Worm (Caenorhabditis elegans): Measurements from ENCODE around the gene T16G12.1.
A peak's percentile ranks its signal among the peaks of the same experiment; 100 is the strongest.
"Not testable (repeated sequence)": the region's sequence is repeated elsewhere in the genome, so short reads cannot be mapped to it uniquely, and the experiment has no call there.

The T16G12.1 gene

ce11 chrIII:10056033-10056432, 6.4 kb upstream of the T16G12.1 start, which contains the start of gene T16G12.10:
Gene T16G12.10 (minus strand): TSS chrIII:10056133.
- no peak for TF ChIP-seq mel-28 (tag; optimal IDR thresholded peaks at IDR 0.05; ENCODE audit: borderline replicate concordance)
- no peak for TF ChIP-seq attf-3 (GFP tag; conservative IDR thresholded peaks at IDR 0.05)
- no peak for TF ChIP-seq hlh-12 (tag; optimal IDR thresholded peaks at IDR 0.05)
- no peak for TF ChIP-seq gei-17 (GFP tag; optimal IDR thresholded peaks at IDR 0.05)
- TF ChIP-seq dpl-1 (GFP tag; optimal IDR thresholded peaks at IDR 0.05) = no peak
- no peak for TF ChIP-seq attf-5 (GFP tag; optimal IDR thresholded peaks at IDR 0.05)
- TF ChIP-seq nhr-27 (tag; optimal IDR thresholded peaks at IDR 0.05) = no peak
- TF ChIP-seq nhr-179 (tag; optimal IDR thresholded peaks at IDR 0.05) = no peak
- no peak for TF ChIP-seq nfya-1 (tag; optimal IDR thresholded peaks at IDR 0.05; ENCODE audit: borderline replicate concordance, insufficient read depth)
- no peak for TF ChIP-seq madf-6 (GFP tag; IDR thresholded peaks at IDR 0.05)
- no peak for TF ChIP-seq tbp1 (GFP tag; optimal IDR thresholded peaks at IDR 0.05)
- no peak for TF ChIP-seq T26A5.8 (tag; optimal IDR thresholded peaks at IDR 0.05)
- TF ChIP-seq tbx-9 (tag; optimal IDR thresholded peaks at IDR 0.05; ENCODE audit: borderline replicate concordance) = no peak
- no peak for TF ChIP-seq F49E8.2 (tag; optimal IDR thresholded peaks at IDR 0.05; ENCODE audit: insufficient read depth)

DNA sequence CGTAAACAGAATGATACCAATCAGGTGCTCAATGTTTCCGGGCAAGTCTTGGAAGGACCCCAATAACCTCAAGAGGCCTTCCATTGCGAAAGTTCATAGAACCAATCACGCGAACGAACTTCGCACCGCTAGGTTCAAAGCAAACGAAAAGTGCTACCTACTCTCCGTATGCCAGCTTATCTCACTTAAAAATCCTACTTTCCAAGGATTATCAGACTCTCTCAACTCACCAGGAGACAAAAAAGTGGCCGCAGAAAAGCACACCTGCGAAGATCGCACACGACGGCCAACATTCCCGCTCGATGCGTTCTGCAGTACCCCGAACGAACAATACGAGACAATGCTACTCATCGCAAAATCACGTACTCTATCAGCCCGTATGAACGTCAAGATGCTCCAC, 3.7 kb upstream of the T16G12.1 start, which contains the start of gene T16G12.12:
T16G12.12 (plus strand) TSS at position 301 of the 400 bp plus-strand sequence.
- peak; percentile 12; the same call in 1 of the 2 replicates for TF ChIP-seq F33H1.4 (GFP tag; IDR thresholded peaks at IDR 0.05)

ce11 chrIII:10050321-10050720, 664 bp upstream of the T16G12.1 start, which contains the start of gene T16G12.3:
Gene T16G12.3 (plus strand): TSS chrIII:10050621.
- TF ChIP-seq sea-2, madf-6, ceh-91 (GFP tag; IDR thresholded peaks at IDR 0.05): not testable (repeated sequence)

ce11 chrIII:10040013-10040412, 9.6 kb downstream of the T16G12.1 start, which contains the start of gene T16G12.7:
Gene T16G12.7 (minus strand): TSS chrIII:10040113.
- no peak for TF ChIP-seq egl-18 (GFP tag; IDR thresholded peaks at IDR 0.05)
- no peak for TF ChIP-seq atf-7 (tag; optimal IDR thresholded peaks at IDR 0.05)
- TF ChIP-seq mel-28 (tag; optimal IDR thresholded peaks at IDR 0.05; ENCODE audit: borderline replicate concordance) = no peak
- TF ChIP-seq ceh-40 (GFP tag; IDR thresholded peaks at IDR 0.05) = no peak
- no peak for TF ChIP-seq dpl-1 (GFP tag; optimal IDR thresholded peaks at IDR 0.05)
- TF ChIP-seq F57A8.1 (GFP tag; optimal IDR thresholded peaks at IDR 0.05) = no peak
- no peak for TF ChIP-seq dox-1 (GFP tag; IDR thresholded peaks at IDR 0.05)
- TF ChIP-seq F37B4.10 (GFP tag; IDR thresholded peaks at IDR 0.05) = no peak
- TF ChIP-seq tbp1 (GFP tag; optimal IDR thresholded peaks at IDR 0.05) = no peak
- TF ChIP-seq nfyb-1 (GFP tag; IDR thresholded peaks at IDR 0.05) = no peak
- no peak for TF ChIP-seq sdz-38 (tag; optimal IDR thresholded peaks at IDR 0.05)

DNA sequence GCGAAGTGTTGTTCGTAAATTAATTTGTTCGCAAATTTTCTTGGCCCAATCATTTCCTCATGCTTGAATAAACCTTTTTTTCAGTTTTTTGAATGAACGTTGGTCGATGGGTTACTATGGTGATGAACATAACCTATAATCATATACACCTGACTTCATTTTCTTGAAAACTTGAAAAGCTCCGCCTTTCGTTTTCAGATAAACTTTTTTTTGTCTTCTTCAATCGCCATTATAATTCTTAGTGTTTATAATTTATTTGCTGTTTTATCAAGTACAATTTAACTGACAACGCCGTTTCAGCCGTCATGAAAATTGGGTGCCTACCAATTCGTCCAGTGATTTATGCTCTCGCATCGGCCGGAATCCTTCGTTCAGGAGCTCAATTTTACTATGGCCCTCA, 12.5 kb downstream of the T16G12.1 start, which contains the start of gene M04D8.7:
M04D8.7 (plus strand) TSS at position 301 of the 400 bp plus-strand sequence.
- TF ChIP-seq dpff-1 (tag; optimal IDR thresholded peaks at IDR 0.05) (no peak), rec-8 (tag; optimal IDR thresholded peaks at IDR 0.05) (no peak), ceh-58 (GFP tag; IDR thresholded peaks at IDR 0.05) (no peak), cebp-2 (GFP tag; IDR thresholded peaks at IDR 0.05) (no peak), lin-35 (GFP tag; optimal IDR thresholded peaks at IDR 0.05) (no peak), Y67H2A.10 (GFP tag; conservative IDR thresholded peaks at IDR 0.05) (no peak), bed-2 (GFP tag; IDR thresholded peaks at IDR 0.05) (no peak)

All from whole organism, young adult.